Worm (Caenorhabditis elegans): ENCODE data around the gene C03B1.14.

ce11 chrX:6333998-6334397, 26.6 kb downstream of the C03B1.14 start, which contains the start of gene col-171:
- TF ChIP-seq ces-1 (GFP tag; optimal IDR thresholded peaks at IDR 0.05) (no peak), php-3 (GFP tag; IDR thresholded peaks at IDR 0.05) (no peak), unc-39 (tag; optimal IDR thresholded peaks at IDR 0.05) (no peak), pqm-1 (tag; optimal IDR thresholded peaks at IDR 0.05) (no peak), aly-2 (tag; optimal IDR thresholded peaks at IDR 0.05) (no peak), F49E8.2 (tag; optimal IDR thresholded peaks at IDR 0.05; ENCODE audit: borderline replicate concordance) (no peak), cey-2 (tag; optimal IDR thresholded peaks at IDR 0.05; ENCODE audit: borderline replicate concordance, insufficient read depth) (no peak), ceh-62 (tag; optimal IDR thresholded peaks at IDR 0.05) (no peak), ceh-82 (tag; optimal IDR thresholded peaks at IDR 0.05) (no peak), ama-1 (optimal IDR thresholded peaks at IDR 0.05) (no peak), snpc-4 (tag; optimal IDR thresholded peaks at IDR 0.05) (no peak), Y105C5A.15 (GFP tag; IDR thresholded peaks at IDR 0.05) (no peak), unc-130 (GFP tag; optimal IDR thresholded peaks at IDR 0.05) (no peak), skn-1 (tag; optimal IDR thresholded peaks at IDR 0.05) (no peak)
